Worm (Caenorhabditis elegans) whole organism, L2 larva: ENCODE data around the gene flp-1.

Experiments used
- aly-2 ChIP-seq: fragments of 150-350 bp; optimal IDR thresholded peaks from 2 replicates; lab custom pipeline; 2014; ENCODE audit warnings: missing biosample characterization, missing genetic modification characterization
- blmp-1 ChIP-seq: sonication (generic microtip); optimal IDR thresholded peaks from 2 replicates; lab custom pipeline; 2017; ENCODE audit warnings: missing genetic modification characterization, mild to moderate bottlenecking, missing compliant biosample characterization, antibody characterized with exemption, moderate library complexity; ENCODE audit not compliant: insufficient read depth
- nhr-11 ChIP-seq: fragments of 150-350 bp; optimal IDR thresholded peaks from 2 replicates; lab custom pipeline; 2014; ENCODE audit warnings: missing biosample characterization, missing genetic modification characterization
- nhr-6 ChIP-seq: fragments of 150-350 bp; optimal IDR thresholded peaks from 2 replicates; lab custom pipeline; 2014; ENCODE audit warnings: missing biosample characterization, missing genetic modification characterization

DNA sequence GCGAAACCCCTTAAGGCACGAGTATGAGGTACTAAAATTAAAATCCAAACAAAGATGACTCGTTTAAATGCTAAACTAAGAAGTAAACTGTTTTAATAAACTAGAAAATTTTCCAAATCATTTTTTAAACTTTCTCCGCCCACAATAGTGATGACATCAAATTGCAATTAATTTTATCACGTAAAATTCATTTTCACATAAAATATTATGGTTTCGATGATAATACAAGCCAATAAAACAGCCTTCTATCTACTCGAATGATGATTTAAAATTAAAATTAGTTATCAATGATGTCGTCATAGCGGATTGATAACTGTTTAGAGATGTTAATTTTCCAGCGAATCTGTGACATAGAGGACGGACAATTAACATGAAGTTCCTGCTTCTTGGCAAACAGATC lies 21.2 kb downstream of the flp-1 start, which contains the start of gene C07C7.3:
- TF ChIP-seq blmp-1 (tag; lab: Kevin White, UChicago) (no peak), aly-2 (no peak), nhr-6 (no peak), nhr-11 (tag; lab: Kevin White, UChicago) (no peak)
